Worm (Caenorhabditis elegans) whole organism, midembryonic: ENCODE data around the gene ocr-2.

Experiments used
- T22C8.4 ChIP-seq: fragments of 200-800 bp; sonication (Bioruptor generic); IDR thresholded peaks from 2 replicates; pipeline ENCODE4 v1.3.6; 2022; ENCODE audit warnings: missing genetic modification characterization, missing compliant biosample characterization
- cog-1 ChIP-seq: sonication (generic microtip); optimal IDR thresholded peaks from 2 replicates; lab custom pipeline; 2016; ENCODE audit warnings: missing genetic modification characterization, missing compliant biosample characterization
- ref-1 ChIP-seq: fragments of 200-800 bp; sonication (Bioruptor generic); conservative IDR thresholded peaks from 2 replicates; pipeline ENCODE4 v1.3.6; 2022; ENCODE audit warnings: missing genetic modification reagents, missing genetic modification characterization, missing compliant biosample characterization

DNA sequence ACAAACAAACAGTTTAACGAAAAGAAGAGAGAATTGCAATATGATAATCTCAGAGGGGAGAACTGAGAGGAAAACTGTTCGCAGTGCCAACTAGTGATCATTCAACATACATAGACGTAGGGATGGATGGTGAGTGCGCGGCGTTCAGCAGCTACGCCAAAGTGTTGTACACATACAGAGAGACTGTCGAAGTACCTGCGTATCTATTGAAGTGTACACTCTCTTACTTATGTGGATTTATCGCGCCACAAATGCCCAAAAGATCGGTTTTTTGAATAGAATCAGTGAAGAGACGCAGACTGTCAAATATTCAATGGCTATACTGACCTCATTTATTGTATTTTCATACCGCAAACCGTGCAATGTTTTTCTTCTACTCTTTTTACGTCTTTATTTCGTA is 49.6 kb downstream of the ocr-2 start:
- TF ChIP-seq cog-1 (tag; lab: Kevin White, UChicago) (peak; percentile 57), T22C8.4 (GFP tag; lab: Robert Waterston, UW) (no peak), ref-1 (GFP tag; lab: Robert Waterston, UW) (no peak)
